Fruit fly (Drosophila melanogaster) whole organism, wandering third instar larva: ENCODE results near the gene Mvl.

Source experiments
- Abd-B ChIP-seq: fragments of >200 bp; optimal IDR thresholded peaks from 2 replicates; lab custom pipeline; 2017; ENCODE audit warnings: missing biosample characterization, missing genetic modification characterization
- CG32264 ChIP-seq: fragments of 200-800 bp; sonication (Bioruptor generic); optimal IDR thresholded peaks from 2 replicates; lab custom pipeline; 2016; ENCODE audit warnings: missing biosample characterization, missing genetic modification characterization
- CG9705 ChIP-seq: fragments of 200-800 bp; sonication (Bioruptor generic); optimal IDR thresholded peaks from 2 replicates; lab custom pipeline; 2018; ENCODE audit warnings: missing biosample characterization, mild to moderate bottlenecking, missing genetic modification characterization
- CrebA ChIP-seq: fragments of 200-800 bp; sonication (Bioruptor generic); optimal IDR thresholded peaks from 2 replicates; lab custom pipeline; 2016; ENCODE audit warnings: missing biosample characterization, mild to moderate bottlenecking, missing genetic modification characterization, borderline replicate concordance
- Dfd ChIP-seq: fragments of >200 bp; optimal IDR thresholded peaks from 2 replicates; lab custom pipeline; 2017; ENCODE audit warnings: missing biosample characterization, missing genetic modification characterization
- Dif ChIP-seq: fragments of 200-275, 200-300 bp; sonication (Bioruptor generic); optimal IDR thresholded peaks from 2 replicates; lab custom pipeline; 2018; ENCODE audit warnings: missing biosample characterization, missing genetic modification characterization; ENCODE audit not compliant: partially characterized antibody
- HLH106 ChIP-seq: fragments of 200-800 bp; optimal IDR thresholded peaks from 3 replicates; lab custom pipeline; 2019; ENCODE audit warnings: missing biosample characterization, mild to moderate bottlenecking, missing genetic modification characterization, moderate library complexity
- Hnf4 ChIP-seq: fragments of 200-800 bp; sonication (Bioruptor generic); optimal IDR thresholded peaks from 2 replicates; lab custom pipeline; 2016; ENCODE audit warnings: missing biosample characterization, mild to moderate bottlenecking, missing genetic modification characterization
- Hr78 ChIP-seq: fragments of >200 bp; optimal IDR thresholded peaks from 2 replicates; lab custom pipeline; 2017; ENCODE audit warnings: missing biosample characterization, missing genetic modification characterization
- Hr83 ChIP-seq: fragments of 200-300 bp; sonication (Bioruptor generic); optimal IDR thresholded peaks from 2 replicates; lab custom pipeline; 2016; ENCODE audit warnings: missing biosample characterization, mild to moderate bottlenecking, missing genetic modification characterization, moderate library complexity; ENCODE audit not compliant: poor library complexity, severe bottlenecking
- Jra ChIP-seq: sonication (Bioruptor generic); optimal IDR thresholded peaks from 2 replicates; lab custom pipeline; 2016; ENCODE audit warnings: missing biosample characterization, missing genetic modification characterization
- Mio ChIP-seq: sonication (Bioruptor generic); optimal IDR thresholded peaks from 2 replicates; lab custom pipeline; 2016; ENCODE audit warnings: missing biosample characterization, missing genetic modification characterization
- Myc ChIP-seq: fragments of >200 bp; optimal IDR thresholded peaks from 2 replicates; lab custom pipeline; 2017
- N ChIP-seq: fragments of >200 bp; optimal IDR thresholded peaks from 2 replicates; lab custom pipeline; 2018; ENCODE audit warnings: missing biosample characterization, missing external identifiers, missing genetic modification characterization
- OdsH ChIP-seq: fragments of 200-800 bp; sonication (Bioruptor generic); optimal IDR thresholded peaks from 2 replicates; lab custom pipeline; 2016; ENCODE audit warnings: missing biosample characterization, mild to moderate bottlenecking, missing genetic modification characterization
- Vsx2 ChIP-seq: fragments of 200-300, 225-300 bp; sonication (Bioruptor generic); optimal IDR thresholded peaks from 2 replicates; lab custom pipeline; 2018; ENCODE audit warnings: missing biosample characterization, missing genetic modification characterization; ENCODE audit not compliant: partially characterized antibody
- br ChIP-seq: fragments of 200-800 bp; sonication (Bioruptor generic); optimal IDR thresholded peaks from 2 replicates; lab custom pipeline; 2016; ENCODE audit warnings: missing biosample characterization, missing genetic modification characterization
- brk ChIP-seq: fragments of 200-800 bp; sonication (Bioruptor generic); optimal IDR thresholded peaks from 2 replicates; lab custom pipeline; 2016; ENCODE audit warnings: missing biosample characterization, mild to moderate bottlenecking, missing genetic modification characterization
- dl ChIP-seq, 2 experiments: fragments of 175-275, 200-275 bp in 1 of 2; fragments of 200-275 bp in 1 of 2; sonication (Bioruptor generic); optimal IDR thresholded peaks; lab custom pipeline; 2018; ENCODE audit warnings: mild to moderate bottlenecking in 2 of 2, missing biosample characterization in 2 of 2, missing genetic modification characterization in 2 of 2, moderate library complexity in 2 of 2; ENCODE audit not compliant: partially characterized antibody in 2 of 2, insufficient read depth in 1 of 2
- dsf ChIP-seq: sonication (Bioruptor generic); optimal IDR thresholded peaks from 2 replicates; lab custom pipeline; 2016; ENCODE audit warnings: missing biosample characterization, missing genetic modification characterization, borderline replicate concordance
- ey ChIP-seq: fragments of 200-800 bp; sonication (Bioruptor generic); optimal IDR thresholded peaks from 2 replicates; lab custom pipeline; 2016; ENCODE audit warnings: missing biosample characterization, missing genetic modification characterization
- foxo ChIP-seq, 2 experiments: fragments of 200-800 bp; sonication (Bioruptor generic); optimal IDR thresholded peaks; 2 replicates in 1 of 2; 3 replicates in 1 of 2; lab custom pipeline; 2016 to 2017; ENCODE audit warnings: missing biosample characterization in 2 of 2, missing genetic modification characterization in 2 of 2
- fru ChIP-seq: fragments of 200-800 bp; sonication (Bioruptor generic); optimal IDR thresholded peaks from 3 replicates; lab custom pipeline; 2016; ENCODE audit warnings: missing biosample characterization, mild to moderate bottlenecking, missing genetic modification characterization
- h ChIP-seq: fragments of 200-800 bp; sonication (Bioruptor generic); optimal IDR thresholded peaks from 3 replicates; lab custom pipeline; 2016; ENCODE audit warnings: missing biosample characterization, mild to moderate bottlenecking, missing genetic modification characterization
- jim ChIP-seq: fragments of 175-275, 200-325 bp; sonication (Bioruptor generic); optimal IDR thresholded peaks from 2 replicates; lab custom pipeline; 2016; ENCODE audit warnings: missing biosample characterization, mild to moderate bottlenecking, missing genetic modification characterization
- lola ChIP-seq: fragments of >200 bp; optimal IDR thresholded peaks from 2 replicates; lab custom pipeline; 2017; ENCODE audit warnings: missing biosample characterization, missing genetic modification characterization
- pan ChIP-seq: fragments of >200 bp; optimal IDR thresholded peaks from 2 replicates; lab custom pipeline; 2017
- psq ChIP-seq: fragments of 200-800 bp; sonication (Bioruptor generic); optimal IDR thresholded peaks from 3 replicates; lab custom pipeline; 2017; ENCODE audit warnings: missing biosample characterization, mild to moderate bottlenecking, missing genetic modification characterization, moderate library complexity
- rgr ChIP-seq: fragments of 200-800 bp; sonication (Bioruptor generic); optimal IDR thresholded peaks from 3 replicates; lab custom pipeline; 2016; ENCODE audit warnings: missing biosample characterization, mild to moderate bottlenecking, missing genetic modification characterization
- sv ChIP-seq: fragments of 200-800 bp; sonication (Bioruptor generic); optimal IDR thresholded peaks from 3 replicates; lab custom pipeline; 2016; ENCODE audit warnings: missing biosample characterization, missing genetic modification characterization
- tai ChIP-seq: sonication (Bioruptor generic); optimal IDR thresholded peaks from 2 replicates; lab custom pipeline; 2016; ENCODE audit warnings: missing biosample characterization, missing genetic modification characterization
- usp ChIP-seq: fragments of >200 bp; optimal IDR thresholded peaks from 2 replicates; lab custom pipeline; 2017; ENCODE audit warnings: missing biosample characterization, missing genetic modification characterization

Mvl gene

DNA sequence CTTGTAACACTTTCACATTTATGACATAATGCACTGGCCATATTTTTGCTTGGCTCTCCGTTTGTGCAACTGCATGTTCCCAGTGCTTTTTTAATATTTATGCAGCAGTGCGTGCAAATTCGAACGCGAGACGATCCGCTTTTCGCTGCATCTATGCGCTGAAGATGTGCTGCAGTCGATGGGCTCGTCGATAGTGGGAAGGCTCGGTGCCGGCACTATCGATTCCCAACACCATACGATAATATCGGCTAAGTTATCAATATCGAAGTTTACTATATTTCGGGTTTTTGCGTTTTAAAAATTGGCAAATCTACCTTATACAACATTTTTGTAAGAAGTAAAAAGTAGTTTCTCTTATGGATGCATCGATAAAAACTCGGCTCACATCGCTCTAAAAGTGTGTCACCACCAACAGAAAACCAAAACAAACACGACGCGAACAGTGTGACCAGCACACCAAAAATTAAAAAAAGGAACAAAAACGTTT lies 37.1 kb upstream of the Mvl start, which contains the start of gene RhoGAP93B (continued):
- TF ChIP-seq jim (GFP tag; lab: Kevin White, UChicago) (peak; percentile 29), tai (GFP tag; lab: Kevin White, UChicago) (no peak), h (peak; percentile 82), sv (GFP tag; lab: Kevin White, UChicago) (peak; percentile 35), Myc (lab: Kevin White, UChicago) (peak; percentile 19), HLH106 (tag; lab: Kevin White, UChicago) (peak; percentile 84), fru (peak; percentile 91), foxo (GFP tag; optimal IDR thresholded peaks at IDR 0.05; lab: Kevin White, UChicago) (peak; percentile 36 to 83), Mio (GFP tag; lab: Kevin White, UChicago) (peak; percentile 40), rgr (GFP tag; lab: Kevin White, UChicago) (peak; percentile 83), Dif (GFP tag; lab: Kevin White, UChicago) (no peak)
- TF ChIP-seq, all 38 proteins: peak for 21

DNA sequence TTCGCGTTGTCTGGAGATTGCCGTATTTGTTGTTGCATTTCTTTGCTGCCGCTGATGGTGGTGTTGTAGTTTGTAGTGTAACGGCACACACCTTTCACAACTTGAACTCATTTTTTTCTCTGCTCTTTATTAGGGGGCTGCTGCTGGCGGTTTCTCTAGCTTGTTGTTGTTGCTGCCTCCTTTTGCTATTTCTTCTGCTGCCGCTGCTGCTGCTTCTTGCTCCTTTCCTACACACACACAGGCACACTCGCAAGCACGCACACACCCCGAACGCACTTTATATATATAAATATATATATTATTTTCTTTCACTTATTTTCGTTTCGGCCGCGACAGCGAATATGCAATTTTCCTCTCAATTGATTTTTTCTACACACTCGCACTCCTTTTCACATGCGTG lies 36.6 kb upstream of the Mvl start:
- no peak for TF ChIP-seq CG32264
- no peak for TF ChIP-seq lola (GFP tag; lab: Kevin White, UChicago)
- TF ChIP-seq Myc (lab: Kevin White, UChicago), result no peak
- no peak for TF ChIP-seq Mio (GFP tag; lab: Kevin White, UChicago)
- no peak for TF ChIP-seq h
- no peak for TF ChIP-seq Dif (GFP tag; lab: Kevin White, UChicago)
- no peak for TF ChIP-seq br
- TF ChIP-seq dl (GFP tag; optimal IDR thresholded peaks at IDR 0.05; lab: Kevin White, UChicago; ENCODE audit: insufficient read depth in 1 of 2, partially characterized antibody in 2 of 2), result no peak
- TF ChIP-seq jim (GFP tag; lab: Kevin White, UChicago), result no peak
- no peak for TF ChIP-seq psq
- no peak for TF ChIP-seq CG9705 (GFP tag; lab: Kevin White, UChicago)
- no peak for TF ChIP-seq Hnf4 (GFP tag; lab: Kevin White, UChicago)
- no peak for TF ChIP-seq Dfd (GFP tag; lab: Kevin White, UChicago)
- TF ChIP-seq Hr83 (GFP tag; lab: Kevin White, UChicago), result no peak
- TF ChIP-seq Vsx2 (GFP tag; lab: Kevin White, UChicago), result no peak
- TF ChIP-seq CrebA (GFP tag; lab: Kevin White, UChicago), result no peak
- no peak for TF ChIP-seq ey (GFP tag; lab: Kevin White, UChicago)
- no peak for TF ChIP-seq usp
- TF ChIP-seq N (GFP tag; lab: Kevin White, UChicago), result no peak
- TF ChIP-seq HLH106 (tag; lab: Kevin White, UChicago), result no peak
- TF ChIP-seq, all 38 proteins: peak for 0

DNA sequence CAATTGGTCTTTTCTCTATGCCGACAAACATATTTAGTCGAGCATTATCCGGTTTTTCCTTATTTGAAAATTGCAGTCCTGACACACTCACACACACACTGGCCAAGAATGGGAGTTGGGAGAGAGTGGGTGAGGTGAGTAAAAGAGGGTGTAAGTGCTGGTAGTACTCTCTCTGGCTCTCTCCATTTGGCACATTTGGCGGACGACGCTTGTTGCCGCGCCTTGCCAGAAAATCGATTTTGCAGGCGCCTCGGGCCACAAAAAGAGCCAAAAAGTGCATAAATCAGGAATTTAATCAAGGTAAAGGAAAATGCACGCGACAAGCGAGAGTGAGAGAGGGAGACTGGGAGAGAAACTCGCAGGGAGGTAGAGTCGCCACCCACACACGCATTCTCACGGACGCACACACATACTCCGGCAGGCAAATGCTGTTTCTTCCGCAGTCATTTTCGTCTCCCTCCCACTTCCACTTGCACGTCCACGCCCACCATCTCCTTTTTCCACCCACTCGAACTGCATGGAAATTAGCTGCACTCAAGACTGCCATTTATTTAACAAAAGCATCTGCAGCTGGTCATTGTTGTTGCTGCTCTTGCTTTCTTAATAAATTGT lies 36.0 kb upstream of the Mvl start:
- no peak for TF ChIP-seq br
- TF ChIP-seq Hr78 (GFP tag; lab: Kevin White, UChicago), result no peak
- TF ChIP-seq HLH106 (tag; lab: Kevin White, UChicago), result no peak

DNA sequence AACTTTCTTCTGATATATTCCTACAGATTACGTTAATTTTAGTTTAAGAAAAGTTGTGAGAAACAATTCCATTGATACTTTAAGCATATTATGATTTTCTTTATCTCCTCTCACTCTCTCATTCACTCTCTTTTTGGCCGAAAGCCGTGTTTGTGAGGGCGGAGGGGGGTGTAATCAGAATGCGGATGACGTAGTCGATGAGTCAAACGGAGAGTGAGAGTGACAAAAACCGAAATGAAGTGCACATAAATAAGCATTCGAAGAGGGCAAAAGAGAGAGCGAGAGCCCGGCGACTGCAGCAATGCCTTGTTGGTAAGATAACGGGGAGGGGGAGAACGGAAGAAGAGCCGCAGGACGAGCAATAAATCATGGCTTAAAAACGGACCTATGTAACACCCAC lies 33.7 kb upstream of the Mvl start:
- TF ChIP-seq Vsx2 (GFP tag; lab: Kevin White, UChicago), result no peak
- no peak for TF ChIP-seq psq
- TF ChIP-seq Dif (GFP tag; lab: Kevin White, UChicago), result peak; percentile 59
- peak; percentile 9 for TF ChIP-seq Jra (GFP tag; lab: Kevin White, UChicago)

DNA sequence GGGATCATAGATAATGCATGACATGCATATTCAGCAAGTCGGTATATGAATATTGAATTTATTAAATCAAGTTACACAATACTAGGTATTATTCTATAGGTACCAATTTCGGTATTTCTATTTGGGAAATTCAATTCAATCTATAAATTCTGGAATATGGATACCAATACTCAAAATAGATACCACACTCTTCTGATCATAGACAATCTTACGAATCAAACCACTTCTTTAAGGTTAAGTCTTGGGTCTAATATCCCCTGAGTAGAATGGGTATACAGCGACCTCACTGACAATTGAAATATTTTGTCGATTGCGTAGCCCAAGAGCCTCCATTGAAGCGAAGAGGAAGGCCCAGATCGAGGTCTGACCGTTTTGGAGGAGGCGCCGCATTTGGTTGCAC lies 32.2 kb upstream of the Mvl start:
- TF ChIP-seq pan (lab: Kevin White, UChicago) (no peak), jim (GFP tag; lab: Kevin White, UChicago) (no peak), dsf (GFP tag; lab: Kevin White, UChicago) (no peak), Abd-B (GFP tag; lab: Kevin White, UChicago) (no peak), psq (no peak), brk (GFP tag; lab: Kevin White, UChicago) (no peak), OdsH (no peak), foxo (GFP tag; optimal IDR thresholded peaks at IDR 0.05; lab: Kevin White, UChicago) (no peak)
